Worm (Caenorhabditis elegans) whole organism, young adult: ENCODE results near the gene pars-1.

Experiments
- B0019.2 ChIP-seq: fragments of 200-800 bp; sonication (Bioruptor generic); conservative IDR thresholded peaks from 2 replicates; pipeline ENCODE4 v1.3.6; 2022; ENCODE audit warnings: missing genetic modification reagents, missing genetic modification characterization, missing compliant biosample characterization
- lir-1 ChIP-seq: fragments of 200-800 bp; sonication (Bioruptor generic); conservative IDR thresholded peaks from 2 replicates; pipeline ENCODE4 v1.3.6; 2022; ENCODE audit warnings: missing genetic modification reagents, missing genetic modification characterization, missing compliant biosample characterization
- lsy-27 ChIP-seq: sonication (generic microtip); optimal IDR thresholded peaks from 2 replicates; lab custom pipeline; 2017; ENCODE audit warnings: missing genetic modification characterization, mild to moderate bottlenecking, missing compliant biosample characterization, antibody characterized with exemption, missing genotype, borderline replicate concordance; ENCODE audit not compliant: insufficient read depth
- mel-28 ChIP-seq: sonication (generic microtip); optimal IDR thresholded peaks from 2 replicates; lab custom pipeline; 2016; ENCODE audit warnings: borderline replicate concordance, mild to moderate bottlenecking, missing genetic modification characterization, missing compliant biosample characterization
- nfya-1 ChIP-seq: sonication (generic microtip); optimal IDR thresholded peaks from 2 replicates; lab custom pipeline; 2017; ENCODE audit warnings: antibody characterized with exemption, missing compliant biosample characterization, missing genetic modification characterization, borderline replicate concordance; ENCODE audit not compliant: insufficient read depth
- nhr-179 ChIP-seq: sonication (generic microtip); optimal IDR thresholded peaks from 2 replicates; lab custom pipeline; 2016; ENCODE audit warnings: mild to moderate bottlenecking, missing genetic modification characterization, missing compliant biosample characterization
- pbrm-1 ChIP-seq: fragments of 200-800 bp; sonication (Bioruptor generic); IDR thresholded peaks from 2 replicates; pipeline ENCODE4 v1.3.6; 2022; ENCODE audit warnings: missing genetic modification reagents, missing genetic modification characterization, missing compliant biosample characterization
- rcor-1 ChIP-seq: fragments of 200-800 bp; sonication (Bioruptor generic); IDR thresholded peaks from 2 replicates; pipeline ENCODE4 v1.3.6; 2022; ENCODE audit warnings: missing genetic modification reagents, missing genetic modification characterization, missing compliant biosample characterization
- ztf-28 ChIP-seq: fragments of 200-800 bp; sonication (Bioruptor generic); IDR thresholded peaks from 2 replicates; pipeline ENCODE4 v1.3.6; 2022; ENCODE audit warnings: missing genetic modification reagents, missing genetic modification characterization, missing compliant biosample characterization

- no peak for TF ChIP-seq ztf-28
- TF ChIP-seq nhr-179, result no peak
- no peak for TF ChIP-seq lsy-27 (tag; lab: Kevin White, UChicago)
- TF ChIP-seq pbrm-1 (GFP tag; lab: Robert Waterston, UW), result no peak
- TF ChIP-seq nfya-1 (tag; lab: Kevin White, UChicago), result no peak
- no peak for TF ChIP-seq rcor-1
- no peak for TF ChIP-seq mel-28 (tag; lab: Kevin White, UChicago)
- TF ChIP-seq lir-1 (GFP tag; lab: Robert Waterston, UW), result no peak
- TF ChIP-seq B0019.2, result no peak
Observed at ce11 chrIII:7263028-7263427, 24.2 kb downstream of the pars-1 start.
